Worm (Caenorhabditis elegans) whole organism, L4 larva: ENCODE measurements around the gene C07G1.7.
A peak's percentile ranks its signal among the peaks of the same experiment; 100 is the strongest.

ENCODE experiments used
- D1046.2 ChIP-seq: fragments of 200-800 bp; sonication (Bioruptor generic); IDR thresholded peaks from 2 replicates; pipeline ENCODE4 v1.3.6; 2022; ENCODE audit warnings: missing genetic modification characterization, missing compliant biosample characterization
- ama-1 ChIP-seq: fragments of 150-350 bp; optimal IDR thresholded peaks from 2 replicates; lab custom pipeline; 2014; ENCODE audit warnings: inconsistent platforms, mixed read lengths
- dmd-8 ChIP-seq: fragments of 200-800 bp; sonication (Bioruptor generic); IDR thresholded peaks from 2 replicates; pipeline ENCODE4 v1.3.6; 2022; ENCODE audit warnings: missing genetic modification characterization, missing compliant biosample characterization
- lin-39 ChIP-seq: fragments of 150-350 bp; optimal IDR thresholded peaks from 2 replicates; lab custom pipeline; 2014; ENCODE audit warnings: missing biosample characterization, missing genetic modification reagents, missing genetic modification characterization
- nhr-77 ChIP-seq: fragments of 150-350 bp; optimal IDR thresholded peaks from 2 replicates; lab custom pipeline; 2014; ENCODE audit warnings: missing biosample characterization, missing genetic modification characterization
- pqm-1 ChIP-seq: sonication (generic microtip); optimal IDR thresholded peaks from 2 replicates; lab custom pipeline; 2017; ENCODE audit warnings: missing biosample characterization, missing genetic modification characterization
- sdz-12 ChIP-seq: fragments of 200-800 bp; sonication (Bioruptor generic); optimal IDR thresholded peaks from 2 replicates; lab custom pipeline; 2018; ENCODE audit warnings: mild to moderate bottlenecking, missing genetic modification characterization, missing compliant biosample characterization
- snpc-4 ChIP-seq: fragments of 150-350 bp; optimal IDR thresholded peaks from 2 replicates; lab custom pipeline; 2014; ENCODE audit warnings: missing biosample characterization, missing genetic modification characterization
- unc-62 ChIP-seq, 3 experiments: fragments of 150-350 bp in 1 of 3; sonication (generic microtip); optimal IDR thresholded peaks in 2 of 3; peaks in 1 of 3; 1 replicate in 1 of 3; 2 replicates in 2 of 3; lab custom pipeline; 2014 to 2017; ENCODE audit warnings: missing biosample characterization in 3 of 3, missing genetic modification characterization in 3 of 3, missing genetic modification reagents in 3 of 3, missing genotype in 1 of 3

ce11 chrIV:8175686-8176532 is 35.7 kb downstream of the C07G1.7 start, which contains the start of gene pct-1:
- TF ChIP-seq ama-1 (no peak), sdz-12 (GFP tag; lab: Kevin White, UChicago) (no peak), lin-39 (no peak), dmd-8 (GFP tag; lab: Robert Waterston, UW) (no peak), D1046.2 (GFP tag; lab: Robert Waterston, UW) (no peak), unc-62 (GFP tag; optimal IDR thresholded peaks at IDR 0.05 in 1 of 2; lab: Kevin White, UChicago) (peak in 1 of 2 experiments; percentile 82), unc-62 (tag; optimal IDR thresholded peaks at IDR 0.05; lab: Kevin White, UChicago) (no peak), snpc-4 (tag; lab: Kevin White, UChicago) (no peak), pqm-1 (no peak), nhr-77 (tag; lab: Kevin White, UChicago) (no peak)
